Worm (Caenorhabditis elegans) whole organism, L4/young adult: ENCODE results near the gene fbxa-148.

Experiments
- W03F9.2 ChIP-seq: fragments of 150-350 bp; optimal IDR thresholded peaks from 2 replicates; lab custom pipeline; 2014; ENCODE audit warnings: missing biosample characterization, missing genetic modification characterization
- dao-5 ChIP-seq: sonication (generic microtip); optimal IDR thresholded peaks from 2 replicates; lab custom pipeline; 2016; ENCODE audit warnings: missing genotype, missing genetic modification characterization, moderate library complexity, missing compliant biosample characterization
- him-1 ChIP-seq: sonication (generic microtip); optimal IDR thresholded peaks from 2 replicates; lab custom pipeline; 2016; ENCODE audit warnings: missing genotype, missing genetic modification reagents, missing genetic modification characterization, missing compliant biosample characterization

DNA sequence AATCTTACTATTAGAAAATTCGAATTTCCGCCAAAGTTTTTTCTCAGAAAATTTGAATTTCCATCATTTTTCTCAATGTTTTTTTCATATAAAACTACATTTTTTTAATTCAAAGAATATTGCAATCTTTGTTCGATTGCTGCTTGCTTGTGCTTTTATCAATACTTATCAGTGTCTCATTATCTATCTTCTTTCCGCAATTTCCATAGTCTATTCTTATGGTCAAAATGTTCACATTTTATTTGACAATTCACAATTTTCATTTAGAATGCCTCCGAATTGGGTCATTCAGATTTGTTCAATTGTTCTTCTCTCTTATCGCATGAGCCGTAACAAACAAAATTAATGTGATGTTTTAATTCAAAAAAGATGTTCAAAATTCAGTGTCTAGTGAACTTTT is 27.5 kb upstream of the fbxa-148 start:
- TF ChIP-seq him-1 (tag; lab: Kevin White, UChicago): no peak
- TF ChIP-seq W03F9.2 (tag; lab: Kevin White, UChicago): no peak
- TF ChIP-seq dao-5 (tag; lab: Kevin White, UChicago): no peak
